Worm (Caenorhabditis elegans): Measurements from ENCODE around the gene C43F9.11.

DNA sequence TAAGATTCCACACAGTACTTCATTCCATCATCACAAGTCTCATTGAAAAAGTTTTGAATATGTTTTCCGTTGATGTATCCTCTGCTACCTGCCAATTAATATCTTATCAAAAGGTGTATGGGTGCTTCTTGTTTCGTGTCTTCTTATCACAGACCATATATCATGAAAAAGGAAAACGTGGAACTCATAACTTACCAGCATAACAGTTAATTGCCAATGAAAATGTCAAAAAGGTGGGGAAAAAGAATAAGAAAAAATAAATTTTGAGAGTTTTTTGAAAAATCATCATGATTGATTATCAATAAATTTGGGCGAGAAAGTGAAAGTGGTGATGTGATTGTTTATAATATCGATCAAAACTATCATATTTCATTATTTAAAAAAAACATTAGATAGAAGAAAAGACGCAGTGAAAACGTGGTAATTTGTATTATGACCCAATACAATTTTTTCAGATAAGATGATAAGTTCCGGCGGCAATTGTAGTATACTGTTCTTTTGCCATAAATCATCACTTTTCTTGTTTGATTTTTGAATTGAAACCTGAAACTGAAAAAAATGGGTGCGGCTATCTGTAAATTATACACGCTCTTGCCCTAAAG lies 34.4 kb downstream of the C43F9.11 start, which contains the start of gene F56C4.4:
- TF ChIP-seq flh-1 (GFP tag; optimal IDR thresholded peaks at IDR 0.05) (no peak), nhr-76 (tag; optimal IDR thresholded peaks at IDR 0.05) (no peak), nhr-12 (tag; optimal IDR thresholded peaks at IDR 0.05) (no peak), snpc-4 (tag; optimal IDR thresholded peaks at IDR 0.05) (no peak), mab-5 (tag; optimal IDR thresholded peaks at IDR 0.05) (no peak), pha-4 (tag; optimal IDR thresholded peaks at IDR 0.05) (no peak), elt-1 (tag; optimal IDR thresholded peaks at IDR 0.05; ENCODE audit: borderline replicate concordance, insufficient read depth) (no peak), ham-2 (GFP tag; optimal IDR thresholded peaks at IDR 0.05) (no peak)

All from whole organism, mixed stage, embryonic.